Worm (Caenorhabditis elegans): ENCODE results near the gene F44B9.10.

DNA sequence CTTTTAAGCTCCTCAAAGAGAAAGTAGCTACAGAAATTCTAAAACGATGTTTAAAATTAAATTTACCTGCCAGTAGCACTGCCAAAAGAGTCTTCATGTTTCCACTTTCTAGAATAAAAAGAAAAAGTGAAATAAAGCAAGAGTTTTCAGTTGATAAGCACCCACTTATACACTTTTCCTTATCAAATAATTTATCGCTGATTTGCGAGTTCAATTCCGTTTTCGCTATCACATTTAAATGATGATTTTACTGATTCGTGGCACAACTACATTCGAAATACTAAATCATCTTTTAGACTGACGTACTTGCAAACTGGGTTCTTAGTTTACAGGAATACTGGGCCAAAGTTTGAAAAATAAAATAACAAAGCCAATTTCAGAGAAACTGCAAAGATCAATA is 17.5 kb upstream of the F44B9.10 start, which contains the start of gene K12H4.7:
- TF ChIP-seq C06A6.2 (GFP tag; conservative IDR thresholded peaks at IDR 0.05) (no peak), unc-130 (GFP tag; optimal IDR thresholded peaks at IDR 0.05) (no peak)

Measured in whole organism, young adult.